Worm (Caenorhabditis elegans) whole organism, early embryonic: ENCODE results near the gene gei-18.

ENCODE experiments used
- B0310.2 ChIP-seq: sonication (generic microtip); optimal IDR thresholded peaks from 2 replicates; lab custom pipeline; 2016; ENCODE audit warnings: mild to moderate bottlenecking, missing genetic modification characterization, missing compliant biosample characterization
- ama-1 ChIP-seq: fragments of 150-350 bp; optimal IDR thresholded peaks from 2 replicates; lab custom pipeline; 2014
- scrt-1 ChIP-seq: fragments of 200-800 bp; sonication (Bioruptor generic); IDR thresholded peaks from 2 replicates; pipeline ENCODE4 v1.3.6; 2022; ENCODE audit warnings: missing genetic modification characterization, missing compliant biosample characterization

- TF ChIP-seq B0310.2 (tag; lab: Kevin White, UChicago) (no peak), scrt-1 (GFP tag; lab: Robert Waterston, UW) (no peak), ama-1 (lab: Kevin White, UChicago) (no peak)
These were observed 41.5 kb downstream of the gei-18 start for ce11 chrIV:13940847-13941246.
